Worm (Caenorhabditis elegans) whole organism, L1 larva: ENCODE data around the gene lhfp-4.

Source experiments
- C16A3.4 ChIP-seq: fragments of 150-350 bp; optimal IDR thresholded peaks from 2 replicates; lab custom pipeline; 2014; ENCODE audit warnings: missing biosample characterization, missing genetic modification characterization
- C34B4.2 ChIP-seq: sonication (generic microtip); optimal IDR thresholded peaks from 2 replicates; lab custom pipeline; 2017; ENCODE audit warnings: mild to moderate bottlenecking, missing genetic modification characterization, missing compliant biosample characterization
- aha-1 ChIP-seq: fragments of 150-350 bp; optimal IDR thresholded peaks from 2 replicates; lab custom pipeline; 2014; ENCODE audit warnings: missing biosample characterization, missing genetic modification characterization
- alr-1 ChIP-seq: fragments of 200-800 bp; sonication (Bioruptor generic); optimal IDR thresholded peaks from 2 replicates; lab custom pipeline; 2018; ENCODE audit warnings: borderline replicate concordance, mild to moderate bottlenecking, missing genetic modification characterization, missing compliant biosample characterization
- ceh-63 ChIP-seq: fragments of 200-800 bp; sonication (Bioruptor generic); optimal IDR thresholded peaks from 2 replicates; lab custom pipeline; 2018; ENCODE audit warnings: mild to moderate bottlenecking, missing genetic modification characterization, missing compliant biosample characterization
- ceh-90 ChIP-seq: sonication (generic microtip); optimal IDR thresholded peaks from 2 replicates; lab custom pipeline; 2016; ENCODE audit warnings: missing genetic modification characterization, missing compliant biosample characterization
- ces-1 ChIP-seq: fragments of 150-350 bp; optimal IDR thresholded peaks from 2 replicates; lab custom pipeline; 2014; ENCODE audit warnings: missing biosample characterization, missing genetic modification reagents, missing genetic modification characterization
- efl-1 ChIP-seq, 4 experiments: fragments of 150-350 bp; optimal IDR thresholded peaks in 3 of 4; peaks in 1 of 4; 1 replicate in 1 of 4; 2 replicates in 3 of 4; lab custom pipeline; 2014; ENCODE audit warnings: missing biosample characterization in 2 of 4, missing genetic modification characterization in 2 of 4, missing genetic modification reagents in 2 of 4
- egl-13 ChIP-seq: sonication (generic microtip); optimal IDR thresholded peaks from 2 replicates; lab custom pipeline; 2016; ENCODE audit warnings: missing genotype, missing genetic modification reagents, missing genetic modification characterization, missing compliant biosample characterization
- elt-3 ChIP-seq, 6 experiments: fragments of 150-350 bp in 1 of 6; sonication (generic microtip); optimal IDR thresholded peaks; 2 replicates each; lab custom pipeline; 2017 to 2018; ENCODE audit warnings: missing biosample characterization in 6 of 6, missing genetic modification characterization in 6 of 6, inconsistent platforms in 1 of 6
- fkh-8 ChIP-seq: sonication (generic microtip); optimal IDR thresholded peaks from 2 replicates; lab custom pipeline; 2016; ENCODE audit warnings: mild to moderate bottlenecking, missing genetic modification characterization, missing compliant biosample characterization
- hlh-4 ChIP-seq: sonication (generic microtip); optimal IDR thresholded peaks from 2 replicates; lab custom pipeline; 2016; ENCODE audit warnings: mild to moderate bottlenecking, missing genetic modification characterization, missing compliant biosample characterization
- hpl-2 ChIP-seq: fragments of 150-350 bp; optimal IDR thresholded peaks from 2 replicates; lab custom pipeline; 2014; ENCODE audit warnings: missing biosample characterization, missing genetic modification reagents, missing genetic modification characterization
- irx-1 ChIP-seq: sonication (generic microtip); optimal IDR thresholded peaks from 2 replicates; lab custom pipeline; 2016; ENCODE audit warnings: missing genetic modification characterization, missing compliant biosample characterization
- isw-1 ChIP-seq: fragments of 200-800 bp; sonication (Bioruptor generic); IDR thresholded peaks from 2 replicates; pipeline ENCODE4 v1.3.6; 2022; ENCODE audit warnings: missing genetic modification characterization, missing compliant biosample characterization
- jun-1 ChIP-seq: fragments of 150-350 bp; optimal IDR thresholded peaks from 2 replicates; lab custom pipeline; 2014; ENCODE audit warnings: missing biosample characterization, missing genetic modification reagents, missing genetic modification characterization
- lin-13 ChIP-seq: fragments of 150-350 bp; optimal IDR thresholded peaks from 2 replicates; lab custom pipeline; 2014; ENCODE audit warnings: missing biosample characterization, missing genetic modification reagents, missing genetic modification characterization
- lin-14 ChIP-seq: fragments of 200-800 bp; sonication (Bioruptor generic); optimal IDR thresholded peaks from 2 replicates; lab custom pipeline; 2018; ENCODE audit warnings: mild to moderate bottlenecking, missing genetic modification characterization, moderate library complexity, missing compliant biosample characterization
- lin-15B ChIP-seq: fragments of 150-350 bp; sonication (generic microtip); optimal IDR thresholded peaks from 3 replicates; lab custom pipeline; 2014; ENCODE audit warnings: missing biosample characterization, missing genetic modification characterization
- lin-35 ChIP-seq, 2 experiments: fragments of 150-350 bp; optimal IDR thresholded peaks; 2 replicates each; lab custom pipeline; 2014; ENCODE audit warnings: missing biosample characterization in 2 of 2, missing genetic modification characterization in 2 of 2, missing genetic modification reagents in 2 of 2
- lin-39 ChIP-seq: fragments of 150-350 bp; optimal IDR thresholded peaks from 2 replicates; lab custom pipeline; 2014; ENCODE audit warnings: missing biosample characterization, missing genetic modification reagents, missing genetic modification characterization
- lir-3 ChIP-seq: sonication (generic microtip); optimal IDR thresholded peaks from 2 replicates; lab custom pipeline; 2016; ENCODE audit warnings: mild to moderate bottlenecking, missing genetic modification characterization, moderate library complexity, missing compliant biosample characterization; ENCODE audit not compliant: poor library complexity
- lsy-2 ChIP-seq, 2 experiments: fragments of 150-350 bp; optimal IDR thresholded peaks; 2 replicates each; lab custom pipeline; 2014; ENCODE audit warnings: missing biosample characterization in 2 of 2, missing genetic modification characterization in 2 of 2
- nhr-28 ChIP-seq: fragments of 150-350 bp; optimal IDR thresholded peaks from 2 replicates; lab custom pipeline; 2014; ENCODE audit warnings: missing biosample characterization, missing genetic modification characterization
- nhr-71 ChIP-seq: sonication (generic microtip); optimal IDR thresholded peaks from 2 replicates; lab custom pipeline; 2016; ENCODE audit warnings: mild to moderate bottlenecking, missing genetic modification characterization, moderate library complexity, missing compliant biosample characterization
- nhr-76 ChIP-seq: sonication (generic microtip); optimal IDR thresholded peaks from 2 replicates; lab custom pipeline; 2017; ENCODE audit warnings: missing biosample characterization, missing genetic modification characterization
- nhr-85 ChIP-seq: sonication (generic microtip); peaks from one replicate; lab custom pipeline; 2016; ENCODE audit warnings: missing genetic modification characterization, inconsistent platforms, missing compliant biosample characterization
- nhr-90 ChIP-seq: sonication (generic microtip); optimal IDR thresholded peaks from 2 replicates; lab custom pipeline; 2016; ENCODE audit warnings: mild to moderate bottlenecking, missing genetic modification characterization, missing compliant biosample characterization; ENCODE audit not compliant: poor library complexity
- pax-3 ChIP-seq: fragments of 200-800 bp; sonication (Bioruptor generic); optimal IDR thresholded peaks from 2 replicates; lab custom pipeline; 2018; ENCODE audit warnings: mild to moderate bottlenecking, missing genetic modification characterization, moderate library complexity, missing compliant biosample characterization
- pqm-1 ChIP-seq: sonication (generic microtip); optimal IDR thresholded peaks from 3 replicates; lab custom pipeline; 2017; ENCODE audit warnings: missing biosample characterization, missing genetic modification characterization
- rnt-1 ChIP-seq: sonication (generic microtip); optimal IDR thresholded peaks from 2 replicates; lab custom pipeline; 2016; ENCODE audit warnings: mild to moderate bottlenecking, missing genetic modification characterization, moderate library complexity, missing compliant biosample characterization
- sptf-1 ChIP-seq: fragments of 150-350 bp; optimal IDR thresholded peaks from 2 replicates; lab custom pipeline; 2014; ENCODE audit warnings: missing biosample characterization, missing genetic modification characterization
- sup-37 ChIP-seq: fragments of 200-800 bp; sonication (Bioruptor generic); optimal IDR thresholded peaks from 2 replicates; lab custom pipeline; 2018; ENCODE audit warnings: mild to moderate bottlenecking, missing genetic modification characterization, missing compliant biosample characterization
- swsn-7 ChIP-seq: sonication (generic microtip); optimal IDR thresholded peaks from 2 replicates; lab custom pipeline; 2016; ENCODE audit warnings: missing genetic modification characterization, missing compliant biosample characterization
- tlp-1 ChIP-seq: fragments of 150-350 bp; optimal IDR thresholded peaks from 2 replicates; lab custom pipeline; 2014; ENCODE audit warnings: missing biosample characterization, missing genetic modification characterization
- unc-130 ChIP-seq: fragments of 150-350 bp; optimal IDR thresholded peaks from 2 replicates; lab custom pipeline; 2017; ENCODE audit warnings: missing biosample characterization, missing genetic modification characterization, inconsistent platforms
- unc-30 ChIP-seq: sonication (generic microtip); optimal IDR thresholded peaks from 2 replicates; lab custom pipeline; 2017; ENCODE audit warnings: missing biosample characterization, missing genetic modification characterization
- unc-62 ChIP-seq: fragments of 150-350 bp; optimal IDR thresholded peaks from 2 replicates; lab custom pipeline; 2014; ENCODE audit warnings: missing biosample characterization, missing genetic modification reagents, missing genetic modification characterization
- unc-98 ChIP-seq: fragments of 200-800 bp; sonication (Bioruptor generic); IDR thresholded peaks from 2 replicates; pipeline ENCODE4 v1.3.6; 2022; ENCODE audit warnings: missing genetic modification characterization, missing compliant biosample characterization
- vab-15 ChIP-seq: sonication (generic microtip); optimal IDR thresholded peaks from 2 replicates; lab custom pipeline; 2017; ENCODE audit warnings: missing genotype, mild to moderate bottlenecking, missing genetic modification characterization, missing compliant biosample characterization
- xbp-1 ChIP-seq: sonication (generic microtip); optimal IDR thresholded peaks from 2 replicates; lab custom pipeline; 2016; ENCODE audit warnings: missing genetic modification characterization, missing compliant biosample characterization

Gene lhfp-4

DNA sequence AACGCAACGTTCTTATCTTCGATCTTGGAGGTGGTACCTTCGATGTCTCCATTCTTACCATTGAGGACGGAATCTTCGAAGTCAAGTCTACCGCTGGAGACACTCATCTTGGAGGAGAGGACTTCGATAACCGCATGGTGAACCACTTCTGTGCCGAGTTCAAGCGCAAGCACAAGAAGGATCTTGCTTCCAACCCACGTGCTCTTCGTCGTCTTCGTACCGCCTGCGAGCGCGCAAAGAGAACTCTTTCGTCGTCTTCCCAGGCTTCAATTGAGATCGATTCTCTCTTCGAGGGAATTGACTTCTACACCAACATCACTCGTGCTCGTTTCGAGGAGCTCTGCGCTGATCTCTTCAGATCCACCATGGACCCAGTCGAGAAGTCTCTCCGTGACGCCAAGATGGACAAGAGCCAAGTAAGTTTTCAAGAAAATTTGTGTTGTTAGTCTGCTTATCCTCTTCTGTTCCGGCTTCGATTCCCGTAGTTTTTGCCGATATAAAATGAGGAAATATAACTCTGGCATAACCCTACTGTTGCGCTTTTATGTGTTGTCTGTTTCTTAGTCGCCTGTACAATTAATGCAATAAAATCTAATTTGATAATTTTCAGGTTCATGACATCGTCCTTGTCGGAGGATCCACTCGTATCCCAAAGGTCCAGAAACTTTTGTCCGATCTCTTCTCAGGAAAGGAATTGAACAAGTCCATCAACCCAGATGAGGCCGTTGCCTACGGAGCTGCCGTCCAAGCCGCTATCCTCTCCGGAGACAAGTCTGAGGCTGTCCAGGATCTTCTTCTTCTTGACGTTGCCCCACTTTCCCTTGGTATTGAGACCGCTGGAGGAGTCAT lies 4.4 kb downstream of the lhfp-4 start (continued):
- no peak for TF ChIP-seq ceh-63 (GFP tag; lab: Kevin White, UChicago)
- TF ChIP-seq hpl-2 (GFP tag; lab: Kevin White, UChicago) = no peak
- TF ChIP-seq C34B4.2 (tag; lab: Kevin White, UChicago) = no peak
- TF ChIP-seq pqm-1 (tag; lab: Kevin White, UChicago) = no peak
- TF ChIP-seq nhr-90 = no peak
- no peak for TF ChIP-seq jun-1 (tag; lab: Kevin White, UChicago)
- no peak for TF ChIP-seq ces-1 (GFP tag; lab: Kevin White, UChicago)
- TF ChIP-seq rnt-1 (tag; lab: Kevin White, UChicago) = no peak
- TF ChIP-seq lin-35 (GFP tag; optimal IDR thresholded peaks at IDR 0.05; lab: Kevin White, UChicago) = no peak
- no peak for TF ChIP-seq isw-1 (GFP tag; lab: Robert Waterston, UW)
- TF ChIP-seq nhr-28 (tag; lab: Kevin White, UChicago) = no peak
- no peak for TF ChIP-seq elt-3 (tag; optimal IDR thresholded peaks at IDR 0.05; lab: Kevin White, UChicago)
- no peak for TF ChIP-seq sup-37 (GFP tag; lab: Kevin White, UChicago)
- no peak for TF ChIP-seq nhr-71 (tag; lab: Kevin White, UChicago)
- no peak for TF ChIP-seq xbp-1 (tag; lab: Kevin White, UChicago)
- no peak for TF ChIP-seq sptf-1
- no peak for TF ChIP-seq tlp-1 (tag; lab: Kevin White, UChicago)
- TF ChIP-seq C16A3.4 (tag; lab: Kevin White, UChicago) = no peak
- no peak for TF ChIP-seq unc-98
- TF ChIP-seq swsn-7 (tag; lab: Kevin White, UChicago) = no peak

DNA sequence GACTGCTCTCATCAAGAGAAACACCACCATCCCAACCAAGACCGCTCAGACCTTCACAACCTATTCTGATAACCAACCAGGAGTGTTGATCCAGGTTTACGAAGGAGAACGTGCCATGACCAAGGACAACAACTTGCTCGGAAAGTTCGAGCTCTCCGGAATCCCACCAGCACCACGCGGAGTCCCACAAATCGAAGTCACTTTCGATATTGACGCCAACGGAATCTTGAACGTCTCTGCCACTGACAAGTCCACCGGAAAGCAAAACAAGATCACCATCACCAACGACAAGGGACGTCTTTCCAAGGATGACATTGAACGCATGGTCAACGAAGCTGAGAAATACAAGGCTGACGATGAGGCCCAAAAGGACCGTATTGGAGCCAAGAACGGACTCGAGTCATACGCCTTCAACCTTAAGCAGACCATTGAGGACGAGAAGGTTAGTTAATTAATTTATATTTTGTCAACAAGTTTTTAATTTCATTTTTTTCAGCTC lies 5.1 kb downstream of the lhfp-4 start:
- no peak for TF ChIP-seq hlh-4 (tag; lab: Kevin White, UChicago)
- TF ChIP-seq unc-130 (tag; lab: Kevin White, UChicago) = no peak
- TF ChIP-seq unc-62 (GFP tag; lab: Kevin White, UChicago) = no peak
- TF ChIP-seq efl-1 (optimal IDR thresholded peaks at IDR 0.05; lab: Kevin White, UChicago) = no peak
- peak in 1 of 2 experiments; percentile 66 for TF ChIP-seq efl-1 (GFP tag; optimal IDR thresholded peaks at IDR 0.05 in 1 of 2; lab: Kevin White, UChicago)
- TF ChIP-seq fkh-8 (tag; lab: Kevin White, UChicago) = peak; percentile 9
- peak in 1 of 2 experiments; percentile 0 for TF ChIP-seq lin-35 (GFP tag; optimal IDR thresholded peaks at IDR 0.05; lab: Kevin White, UChicago)
- peak in 1 of 2 experiments; percentile 11 for TF ChIP-seq lsy-2 (tag; optimal IDR thresholded peaks at IDR 0.05; lab: Kevin White, UChicago)
- TF ChIP-seq rnt-1 (tag; lab: Kevin White, UChicago) = peak; percentile 16
- TF ChIP-seq pax-3 (tag; lab: Kevin White, UChicago) = no peak
- TF ChIP-seq nhr-85 (tag; lab: Kevin White, UChicago) = peak; percentile 86

DNA sequence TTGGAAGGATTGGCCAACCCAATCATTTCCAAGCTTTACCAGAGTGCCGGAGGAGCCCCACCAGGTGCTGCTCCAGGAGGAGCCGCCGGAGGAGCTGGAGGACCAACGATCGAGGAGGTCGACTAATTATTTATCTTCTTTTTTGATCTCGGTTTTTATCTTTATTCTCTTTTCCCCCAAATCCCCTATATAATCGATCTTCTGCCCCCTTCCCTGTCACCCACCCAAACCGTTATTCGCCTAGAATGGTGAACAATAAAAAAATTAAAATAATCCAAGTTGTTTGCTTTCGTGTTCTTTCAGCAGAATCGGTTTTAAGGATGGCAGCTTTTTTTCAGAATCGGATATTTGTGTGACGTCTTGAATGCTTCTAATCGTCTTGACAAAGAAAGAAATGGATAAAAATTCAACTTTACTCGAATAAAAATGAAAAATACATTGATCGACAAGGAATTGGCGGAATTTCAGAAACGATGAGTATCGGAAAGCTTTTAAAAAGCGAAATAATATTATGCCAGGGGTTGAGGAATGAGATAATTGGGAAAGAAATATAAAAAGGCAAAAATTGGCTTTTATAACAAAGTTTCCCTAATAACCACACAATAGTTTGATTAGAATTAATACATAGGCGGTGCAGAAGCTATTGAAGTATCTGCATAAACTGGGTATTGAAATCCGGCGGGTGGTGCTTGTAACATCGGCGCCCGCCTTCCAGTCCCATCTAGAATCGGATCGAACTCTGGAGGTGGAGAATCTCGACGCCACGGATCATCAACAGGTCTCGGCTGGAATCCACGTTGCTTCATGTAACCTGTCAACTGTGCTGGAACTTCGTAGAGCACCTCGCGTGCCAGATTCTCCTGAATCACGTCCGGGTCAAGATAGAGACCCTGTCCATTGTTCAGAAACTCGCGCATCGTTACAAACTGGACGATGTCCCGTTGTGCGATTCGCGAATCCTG lies 6.0 kb downstream of the lhfp-4 start:
- TF ChIP-seq sptf-1 (no peak), irx-1 (tag; lab: Kevin White, UChicago) (no peak), tlp-1 (tag; lab: Kevin White, UChicago) (no peak), vab-15 (no peak), unc-98 (no peak), C16A3.4 (tag; lab: Kevin White, UChicago) (peak; percentile 17), nhr-76 (tag; lab: Kevin White, UChicago) (no peak), lsy-2 (tag; optimal IDR thresholded peaks at IDR 0.05; lab: Kevin White, UChicago) (peak; percentile 68 to 75), elt-3 (tag; optimal IDR thresholded peaks at IDR 0.05; lab: Kevin White, UChicago) (peak in 1 of 6 experiments; percentile 44), egl-13 (peak; percentile 11), fkh-8 (tag; lab: Kevin White, UChicago) (peak; percentile 65), ceh-90 (tag; lab: Kevin White, UChicago) (no peak), unc-30 (tag; lab: Kevin White, UChicago) (peak; percentile 61), lin-39 (tag; lab: Kevin White, UChicago) (no peak), aha-1 (tag; lab: Kevin White, UChicago) (peak; percentile 29), rnt-1 (tag; lab: Kevin White, UChicago) (peak; percentile 2), swsn-7 (tag; lab: Kevin White, UChicago) (peak; percentile 72), efl-1 (optimal IDR thresholded peaks at IDR 0.05; lab: Kevin White, UChicago) (peak in 1 of 2 experiments; percentile 16), efl-1 (GFP tag; optimal IDR thresholded peaks at IDR 0.05 in 1 of 2; lab: Kevin White, UChicago) (peak; percentile 21 to 92), lin-13 (GFP tag; lab: Kevin White, UChicago) (peak; percentile 62), lir-3 (tag; lab: Kevin White, UChicago) (peak; percentile 10), nhr-85 (tag; lab: Kevin White, UChicago) (no peak), alr-1 (no peak), lin-14 (GFP tag; lab: Kevin White, UChicago) (peak; percentile 40), unc-130 (tag; lab: Kevin White, UChicago) (no peak), lin-15B (tag; lab: Kevin White, UChicago) (peak; percentile 14)
